Worm (Caenorhabditis elegans) whole organism, L3 larva: Measurements from ENCODE around the gene myo-5.

Experiments
- ama-1 ChIP-seq: fragments of 150-350 bp; optimal IDR thresholded peaks from 2 replicates; lab custom pipeline; 2018
- ceh-16 ChIP-seq: sonication (generic microtip); optimal IDR thresholded peaks from 2 replicates; lab custom pipeline; 2017; ENCODE audit warnings: missing biosample characterization, missing genetic modification characterization
- ceh-82 ChIP-seq: fragments of 150-350 bp; optimal IDR thresholded peaks from 2 replicates; lab custom pipeline; 2014; ENCODE audit warnings: missing biosample characterization, missing genetic modification characterization
- egl-5 ChIP-seq: fragments of 150-350 bp; optimal IDR thresholded peaks from 2 replicates; lab custom pipeline; 2017; ENCODE audit warnings: missing biosample characterization, missing genetic modification reagents, missing genetic modification characterization, inconsistent platforms
- elt-2 ChIP-seq: sonication (generic microtip); optimal IDR thresholded peaks from 2 replicates; lab custom pipeline; 2016; ENCODE audit warnings: missing genetic modification reagents, mild to moderate bottlenecking, missing genetic modification characterization, missing compliant biosample characterization
- hmg-11 ChIP-seq: sonication (generic microtip); optimal IDR thresholded peaks from 2 replicates; lab custom pipeline; 2016; ENCODE audit warnings: missing genetic modification characterization, missing compliant biosample characterization
- lin-39 ChIP-seq: fragments of 150-350 bp; optimal IDR thresholded peaks from 2 replicates; lab custom pipeline; 2018; ENCODE audit warnings: missing biosample characterization, missing genetic modification reagents, missing genetic modification characterization
- nhr-11 ChIP-seq: fragments of 150-350 bp; optimal IDR thresholded peaks from 2 replicates; lab custom pipeline; 2014; ENCODE audit warnings: missing biosample characterization, missing genetic modification characterization
- nhr-12 ChIP-seq: fragments of 150-350 bp; optimal IDR thresholded peaks from 2 replicates; lab custom pipeline; 2014; ENCODE audit warnings: missing biosample characterization, missing genetic modification characterization
- nhr-237 ChIP-seq: fragments of 150-350 bp; optimal IDR thresholded peaks from 2 replicates; lab custom pipeline; 2014; ENCODE audit warnings: missing biosample characterization, missing genetic modification characterization
- nhr-28 ChIP-seq: fragments of 150-350 bp; optimal IDR thresholded peaks from 2 replicates; lab custom pipeline; 2014; ENCODE audit warnings: missing biosample characterization, missing genetic modification characterization
- pha-4 ChIP-seq: fragments of 150-350 bp; optimal IDR thresholded peaks from 2 replicates; lab custom pipeline; 2014; ENCODE audit warnings: missing biosample characterization, missing genetic modification reagents, missing genetic modification characterization
- skn-1 ChIP-seq: fragments of 150-350 bp; optimal IDR thresholded peaks from 2 replicates; lab custom pipeline; 2014; ENCODE audit warnings: missing biosample characterization, missing genetic modification characterization
- ztf-4 ChIP-seq: fragments of 150-350 bp; optimal IDR thresholded peaks from 2 replicates; lab custom pipeline; 2014; ENCODE audit warnings: missing biosample characterization, missing genetic modification characterization

- TF ChIP-seq ama-1 (no peak), egl-5 (tag; lab: Kevin White, UChicago) (no peak), elt-2 (tag; lab: Kevin White, UChicago) (no peak), hmg-11 (no peak), nhr-11 (tag; lab: Kevin White, UChicago) (no peak), nhr-12 (no peak), ztf-4 (tag; lab: Kevin White, UChicago) (no peak), ceh-16 (tag; lab: Kevin White, UChicago) (no peak), ceh-82 (tag; lab: Kevin White, UChicago) (no peak), nhr-28 (tag; lab: Kevin White, UChicago) (no peak), nhr-237 (no peak), skn-1 (tag; lab: Kevin White, UChicago) (no peak), pha-4 (tag; lab: Kevin White, UChicago) (no peak), lin-39 (tag; lab: Kevin White, UChicago) (no peak)
Observed at ce11 chrV:8108670-8109069, at the start of gene myo-5.
